Worm (Caenorhabditis elegans) whole organism, L3 larva: ENCODE data around the gene elpc-4.

ENCODE experiments used
- R02D3.7 ChIP-seq: fragments of 150-350 bp; optimal IDR thresholded peaks from 2 replicates; lab custom pipeline; 2014; ENCODE audit warnings: missing biosample characterization, missing genetic modification characterization
- ama-1 ChIP-seq: fragments of 150-350 bp; optimal IDR thresholded peaks from 2 replicates; lab custom pipeline; 2018
- ceh-16 ChIP-seq: sonication (generic microtip); optimal IDR thresholded peaks from 2 replicates; lab custom pipeline; 2017; ENCODE audit warnings: missing biosample characterization, missing genetic modification characterization
- ceh-28 ChIP-seq: fragments of 150-350 bp; optimal IDR thresholded peaks from 2 replicates; lab custom pipeline; 2014; ENCODE audit warnings: missing biosample characterization, missing genetic modification reagents, missing genetic modification characterization
- ceh-9 ChIP-seq: sonication (generic microtip); optimal IDR thresholded peaks from 2 replicates; lab custom pipeline; 2018; ENCODE audit warnings: missing biosample characterization, missing genetic modification characterization
- daf-12 ChIP-seq: fragments of 150-350 bp; optimal IDR thresholded peaks from 2 replicates; lab custom pipeline; 2014; ENCODE audit warnings: missing biosample characterization, missing genetic modification reagents, missing genetic modification characterization
- egl-27 ChIP-seq: sonication (generic microtip); optimal IDR thresholded peaks from 4 replicates; lab custom pipeline; 2017; ENCODE audit warnings: missing biosample characterization, missing genetic modification reagents, missing genetic modification characterization
- elt-1 ChIP-seq: fragments of 150-350 bp; optimal IDR thresholded peaks from 2 replicates; lab custom pipeline; 2014; ENCODE audit warnings: missing biosample characterization, missing genetic modification characterization
- elt-3 ChIP-seq, 3 experiments: fragments of 150-350 bp in 1 of 3; sonication (generic microtip) in 2 of 3; optimal IDR thresholded peaks; 2 replicates in 2 of 3; 4 replicates in 1 of 3; lab custom pipeline; 2014 to 2017; ENCODE audit warnings: missing biosample characterization in 3 of 3, missing genetic modification characterization in 3 of 3
- fkh-10 ChIP-seq: sonication (generic microtip); optimal IDR thresholded peaks from 2 replicates; lab custom pipeline; 2017; ENCODE audit warnings: missing biosample characterization, missing genetic modification reagents, missing genetic modification characterization
- fkh-2 ChIP-seq: fragments of 150-350 bp; optimal IDR thresholded peaks from 2 replicates; lab custom pipeline; 2014; ENCODE audit warnings: missing biosample characterization, missing genetic modification reagents, missing genetic modification characterization
- hmg-11 ChIP-seq: sonication (generic microtip); optimal IDR thresholded peaks from 2 replicates; lab custom pipeline; 2016; ENCODE audit warnings: missing genetic modification characterization, missing compliant biosample characterization
- jun-1 ChIP-seq: fragments of 150-350 bp; optimal IDR thresholded peaks from 2 replicates; lab custom pipeline; 2014; ENCODE audit warnings: missing biosample characterization, missing genetic modification reagents, missing genetic modification characterization
- lin-15B ChIP-seq: fragments of 150-350 bp; optimal IDR thresholded peaks from 2 replicates; lab custom pipeline; 2014; ENCODE audit warnings: missing biosample characterization, missing genetic modification characterization
- lin-39 ChIP-seq: fragments of 150-350 bp; optimal IDR thresholded peaks from 2 replicates; lab custom pipeline; 2018; ENCODE audit warnings: missing biosample characterization, missing genetic modification reagents, missing genetic modification characterization
- lsy-12 ChIP-seq: sonication (generic microtip); optimal IDR thresholded peaks from 2 replicates; lab custom pipeline; 2016; ENCODE audit warnings: mild to moderate bottlenecking, missing genetic modification characterization, missing compliant biosample characterization
- mdl-1 ChIP-seq: fragments of 150-350 bp; optimal IDR thresholded peaks from 2 replicates; lab custom pipeline; 2014; ENCODE audit warnings: missing biosample characterization, missing genetic modification characterization
- mml-1 ChIP-seq: fragments of 150-350 bp; sonication (generic microtip); optimal IDR thresholded peaks from 3 replicates; lab custom pipeline; 2014; ENCODE audit warnings: missing biosample characterization, missing genetic modification characterization
- nfya-1 ChIP-seq: sonication (generic microtip); optimal IDR thresholded peaks from 2 replicates; lab custom pipeline; 2017; ENCODE audit warnings: missing genetic modification characterization, mild to moderate bottlenecking, missing compliant biosample characterization, antibody characterized with exemption, moderate library complexity; ENCODE audit not compliant: insufficient read depth
- nhr-12 ChIP-seq: fragments of 150-350 bp; optimal IDR thresholded peaks from 2 replicates; lab custom pipeline; 2014; ENCODE audit warnings: missing biosample characterization, missing genetic modification characterization
- nhr-23 ChIP-seq: fragments of 150-350 bp; optimal IDR thresholded peaks from 2 replicates; lab custom pipeline; 2014; ENCODE audit warnings: missing biosample characterization, missing genetic modification reagents, missing genetic modification characterization
- nhr-237 ChIP-seq: fragments of 150-350 bp; optimal IDR thresholded peaks from 2 replicates; lab custom pipeline; 2014; ENCODE audit warnings: missing biosample characterization, missing genetic modification characterization
- nhr-25 ChIP-seq: sonication (generic microtip); optimal IDR thresholded peaks from 2 replicates; lab custom pipeline; 2017; ENCODE audit warnings: missing biosample characterization, missing genetic modification characterization
- nhr-28 ChIP-seq: fragments of 150-350 bp; optimal IDR thresholded peaks from 2 replicates; lab custom pipeline; 2014; ENCODE audit warnings: missing biosample characterization, missing genetic modification characterization
- nhr-43 ChIP-seq: sonication (generic microtip); optimal IDR thresholded peaks from 2 replicates; lab custom pipeline; 2016; ENCODE audit warnings: mild to moderate bottlenecking, missing genetic modification characterization, missing compliant biosample characterization; ENCODE audit not compliant: poor library complexity, severe bottlenecking
- nhr-67 ChIP-seq: fragments of 150-350 bp; optimal IDR thresholded peaks from 2 replicates; lab custom pipeline; 2014; ENCODE audit warnings: missing biosample characterization, missing genetic modification characterization
- nhr-76 ChIP-seq: fragments of 150-350 bp; sonication (generic microtip); optimal IDR thresholded peaks from 5 replicates; lab custom pipeline; 2014; ENCODE audit warnings: missing biosample characterization, missing genetic modification characterization
- nhr-77 ChIP-seq: fragments of 150-350 bp; optimal IDR thresholded peaks from 2 replicates; lab custom pipeline; 2014; ENCODE audit warnings: missing biosample characterization, missing genetic modification characterization
- pqm-1 ChIP-seq: fragments of 150-350 bp; optimal IDR thresholded peaks from 2 replicates; lab custom pipeline; 2017; ENCODE audit warnings: missing biosample characterization, missing genetic modification characterization, inconsistent platforms
- sea-2 ChIP-seq: fragments of 150-350 bp; sonication (generic microtip); optimal IDR thresholded peaks from 4 replicates; lab custom pipeline; 2014; ENCODE audit warnings: missing biosample characterization, missing genetic modification reagents, missing genetic modification characterization
- skn-1 ChIP-seq: fragments of 150-350 bp; optimal IDR thresholded peaks from 2 replicates; lab custom pipeline; 2014; ENCODE audit warnings: missing biosample characterization, missing genetic modification characterization
- unc-39 ChIP-seq: sonication (generic microtip); optimal IDR thresholded peaks from 4 replicates; lab custom pipeline; 2017; ENCODE audit warnings: missing biosample characterization, missing genetic modification characterization
- unc-62 ChIP-seq: fragments of 150-350 bp; sonication (generic microtip); optimal IDR thresholded peaks from 4 replicates; lab custom pipeline; 2014; ENCODE audit warnings: missing biosample characterization, missing genetic modification reagents, missing genetic modification characterization
- ztf-4 ChIP-seq: fragments of 150-350 bp; optimal IDR thresholded peaks from 2 replicates; lab custom pipeline; 2014; ENCODE audit warnings: missing biosample characterization, missing genetic modification characterization

elpc-4 gene

ce11 chrIV:8016694-8017093 is at the start of gene elpc-4:
Gene elpc-4 (plus strand): TSS chrIV:8016994.
- no peak for TF ChIP-seq sea-2 (GFP tag; lab: Kevin White, UChicago)
- no peak for TF ChIP-seq ceh-9 (tag; lab: Kevin White, UChicago)
- TF ChIP-seq unc-62 = no peak
- TF ChIP-seq egl-27 (tag; lab: Kevin White, UChicago) = no peak
- no peak for TF ChIP-seq pqm-1 (tag; lab: Kevin White, UChicago)
- TF ChIP-seq unc-39 (tag; lab: Kevin White, UChicago) = no peak
- no peak for TF ChIP-seq ceh-28
- no peak for TF ChIP-seq skn-1 (tag; lab: Kevin White, UChicago)
- TF ChIP-seq nhr-43 = no peak
- no peak for TF ChIP-seq hmg-11 (tag; lab: Kevin White, UChicago)
- no peak for TF ChIP-seq daf-12 (tag; lab: Kevin White, UChicago)
- no peak for TF ChIP-seq lin-15B
- no peak for TF ChIP-seq nhr-12 (tag; lab: Kevin White, UChicago)
- no peak for TF ChIP-seq jun-1 (tag; lab: Kevin White, UChicago)
- no peak for TF ChIP-seq nhr-76
- no peak for TF ChIP-seq mml-1 (tag; lab: Kevin White, UChicago)
- TF ChIP-seq nhr-28 = no peak
- TF ChIP-seq nhr-67 (tag; lab: Kevin White, UChicago) = no peak
- no peak for TF ChIP-seq fkh-2 (tag; lab: Kevin White, UChicago)
- TF ChIP-seq, all 47 proteins: peak for 0

DNA sequence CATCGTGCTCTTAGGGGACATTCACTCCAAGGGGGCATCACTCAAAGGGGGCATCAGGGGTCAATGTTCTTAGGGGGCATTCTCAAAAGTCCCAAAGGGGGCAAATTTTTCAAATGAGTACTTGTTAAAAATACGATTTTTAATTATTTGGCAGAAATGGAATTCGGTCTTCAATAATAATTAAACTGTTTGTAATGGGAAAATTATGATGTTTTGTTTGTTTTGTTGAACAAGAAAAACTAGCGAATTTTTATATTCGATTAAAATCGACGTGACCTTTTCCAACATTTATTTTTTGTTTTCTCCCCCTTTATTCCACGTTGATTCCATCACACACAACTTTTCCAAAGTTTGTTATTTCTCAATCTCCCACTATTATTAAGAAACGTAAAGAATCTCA is 49.8 kb upstream of the elpc-4 start, which contains the start of gene F57H12.5:
Gene F57H12.5, plus strand, starts transcription at position 301 of the 400 bp plus-strand sequence.
- TF ChIP-seq ama-1 (lab: Kevin White, UChicago) (no peak), ceh-16 (tag; lab: Kevin White, UChicago) (no peak), elt-3 (tag; optimal IDR thresholded peaks at IDR 0.05; lab: Kevin White, UChicago) (no peak), unc-62 (no peak), R02D3.7 (tag; lab: Kevin White, UChicago) (no peak), ceh-28 (no peak), fkh-2 (tag; lab: Kevin White, UChicago) (no peak), nhr-67 (tag; lab: Kevin White, UChicago) (no peak)

- TF ChIP-seq ztf-4 (no peak), nhr-237 (tag; lab: Kevin White, UChicago) (no peak), nhr-77 (tag; lab: Kevin White, UChicago) (no peak), mdl-1 (tag; lab: Kevin White, UChicago) (no peak), R02D3.7 (tag; lab: Kevin White, UChicago) (no peak), nhr-23 (no peak), fkh-10 (GFP tag; lab: Kevin White, UChicago) (no peak), nhr-28 (no peak), lin-39 (tag; lab: Kevin White, UChicago) (no peak), ceh-16 (tag; lab: Kevin White, UChicago) (no peak), nhr-67 (tag; lab: Kevin White, UChicago) (no peak), lin-15B (no peak), lsy-12 (no peak), fkh-2 (tag; lab: Kevin White, UChicago) (no peak), nhr-76 (no peak), nhr-43 (no peak), skn-1 (tag; lab: Kevin White, UChicago) (no peak)
Observed at ce11 chrIV:7976210-7976609, 40.6 kb upstream of the elpc-4 start, which contains the start of gene F57H12.6. Gene F57H12.6 (minus strand): TSS chrIV:7976310.

DNA sequence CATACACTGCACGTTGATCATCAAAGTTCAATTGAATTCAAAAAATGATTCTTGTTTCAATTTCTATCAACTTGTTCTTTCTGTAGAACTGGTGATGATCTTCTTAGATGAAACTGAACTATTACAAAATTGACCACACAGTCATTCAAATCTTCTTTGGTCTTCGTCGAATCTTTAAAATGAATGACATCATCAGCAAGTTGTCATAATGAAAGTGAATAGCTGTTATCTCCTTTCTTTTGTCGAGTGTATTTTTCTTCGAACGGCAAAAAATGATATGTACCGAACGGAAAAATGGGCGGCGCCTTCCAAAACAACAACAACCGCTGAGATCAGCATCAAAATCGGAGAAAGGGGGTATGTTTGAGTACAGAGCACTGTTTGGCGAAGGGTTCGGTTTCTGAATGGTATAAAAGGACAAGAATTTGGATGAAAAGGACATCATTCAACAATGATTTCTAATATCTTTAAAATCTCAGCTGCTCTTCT is 39.3 kb upstream of the elpc-4 start, which contains the start of gene ora-1:
Gene ora-1, plus strand, starts transcription at position 439 of the 489 bp plus-strand sequence.
- no peak for TF ChIP-seq nhr-67 (tag; lab: Kevin White, UChicago)
- peak; percentile 14 for TF ChIP-seq nhr-25 (tag; lab: Kevin White, UChicago)
- TF ChIP-seq, all 47 proteins: peak for 1

DNA sequence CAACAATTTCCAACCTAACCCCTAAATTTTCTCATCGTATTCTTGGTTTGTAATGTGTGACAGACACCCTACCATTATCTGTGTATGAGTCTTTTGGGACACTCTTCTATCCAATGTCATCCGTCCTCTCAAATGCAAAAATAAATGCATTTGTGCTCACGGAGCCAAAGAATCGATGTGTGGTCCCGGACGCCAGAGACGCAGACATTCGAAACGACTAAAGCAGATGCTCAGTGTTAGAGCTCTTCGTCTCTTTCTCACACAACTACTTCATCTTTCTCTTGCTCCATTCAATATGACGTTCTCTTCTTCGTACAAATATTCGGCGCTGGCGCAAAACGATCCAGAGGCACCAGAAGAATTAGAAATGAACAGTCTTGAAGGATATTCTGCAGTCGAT is 37.2 kb upstream of the elpc-4 start, which contains the start of gene unc-24:
Gene unc-24, plus strand, starts transcription at position 283 of the 400 bp plus-strand sequence.
- TF ChIP-seq hmg-11 (tag; lab: Kevin White, UChicago) = peak; percentile 20
- no peak for TF ChIP-seq daf-12 (tag; lab: Kevin White, UChicago)
- TF ChIP-seq skn-1 (tag; lab: Kevin White, UChicago) = no peak
- no peak for TF ChIP-seq ztf-4
- no peak for TF ChIP-seq fkh-10 (GFP tag; lab: Kevin White, UChicago)
- no peak for TF ChIP-seq ceh-9 (tag; lab: Kevin White, UChicago)
- peak; percentile 22 for TF ChIP-seq lin-15B
- no peak for TF ChIP-seq pqm-1 (tag; lab: Kevin White, UChicago)
- no peak for TF ChIP-seq jun-1 (tag; lab: Kevin White, UChicago)
- TF ChIP-seq mdl-1 (tag; lab: Kevin White, UChicago) = no peak
- TF ChIP-seq elt-1 (tag; lab: Kevin White, UChicago) = no peak
- peak; percentile 74 for TF ChIP-seq lin-39 (tag; lab: Kevin White, UChicago)
- peak; percentile 63 for TF ChIP-seq nfya-1 (tag; lab: Kevin White, UChicago)
